Fruit fly (Drosophila melanogaster): ENCODE data around the gene CG45122.

DNA sequence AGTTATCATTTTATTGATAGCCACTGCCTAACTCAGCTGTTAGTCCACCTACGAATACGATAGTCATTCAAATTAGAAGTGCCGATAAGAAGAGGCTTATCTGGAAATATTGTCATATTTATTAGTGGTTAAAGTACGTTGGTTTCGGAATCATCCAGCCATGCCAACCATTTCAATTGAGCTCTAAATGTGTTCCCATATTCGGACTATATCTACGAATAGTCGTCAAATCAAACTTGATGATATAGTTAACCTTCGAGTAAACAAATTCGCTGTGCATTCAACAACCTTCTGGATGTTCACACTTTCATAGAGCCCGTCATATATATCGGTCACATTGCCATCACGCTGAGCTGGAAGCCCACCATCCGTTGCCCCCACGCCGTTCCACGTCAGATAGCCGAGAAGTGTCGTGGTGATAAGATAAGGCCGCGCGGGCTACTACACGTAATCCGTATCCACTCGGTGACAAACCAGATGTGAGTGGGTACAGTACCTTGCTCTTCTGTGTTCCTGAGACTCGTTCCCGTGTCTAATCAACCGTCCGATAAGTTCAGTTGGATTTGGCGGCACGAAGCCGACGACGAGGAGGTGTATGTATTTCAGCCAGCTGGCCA lies 25.6 kb upstream of the CG45122 start:
- TF ChIP-seq ttk (optimal IDR thresholded peaks at IDR 0.05), result no peak
- TF ChIP-seq Sin3A (optimal IDR thresholded peaks at IDR 0.05), result no peak

Data from Kc167 (cell line).